Fruit fly (Drosophila melanogaster) whole organism, embryonic: Measurements from ENCODE around the gene CG5043.

Experiments used
- CG10979 ChIP-seq: fragments of 200-800 bp; sonication (Bioruptor generic); optimal IDR thresholded peaks from 2 replicates; lab custom pipeline; 2018; ENCODE audit warnings: missing biosample characterization, mild to moderate bottlenecking, missing genetic modification characterization, moderate library complexity
- CG12219 ChIP-seq: fragments of 200-800 bp; sonication (Bioruptor generic); optimal IDR thresholded peaks from 3 replicates; lab custom pipeline; 2018; ENCODE audit warnings: missing biosample characterization, mild to moderate bottlenecking, missing genetic modification characterization
- CG1233 ChIP-seq: fragments of 200-800 bp; sonication (Bioruptor generic); optimal IDR thresholded peaks from 4 replicates; lab custom pipeline; 2018; ENCODE audit warnings: missing biosample characterization, mild to moderate bottlenecking, missing genetic modification characterization
- CG13775 ChIP-seq: fragments of 200-800 bp; sonication (Bioruptor generic); optimal IDR thresholded peaks from 3 replicates; lab custom pipeline; 2017; ENCODE audit warnings: missing biosample characterization, mild to moderate bottlenecking, missing genetic modification characterization
- CG14050 ChIP-seq: fragments of 200-800 bp; sonication (Bioruptor generic); IDR thresholded peaks from 3 replicates; pipeline ENCODE4 v1.3.6; 2022; ENCODE audit warnings: missing biosample characterization, missing genetic modification characterization
- CG14441 ChIP-seq: fragments of 200-800 bp; sonication (Bioruptor generic); IDR thresholded peaks from 2 replicates; pipeline ENCODE4 v1.3.6; 2022; ENCODE audit warnings: missing biosample characterization, missing genetic modification characterization
- CG15479 ChIP-seq: fragments of 200-800 bp; sonication (Bioruptor generic); optimal IDR thresholded peaks from 3 replicates; lab custom pipeline; 2019; ENCODE audit warnings: missing biosample characterization, mild to moderate bottlenecking, missing genetic modification characterization, moderate library complexity
- CG17186 ChIP-seq: fragments of 200-800 bp; sonication (Bioruptor generic); optimal IDR thresholded peaks from 3 replicates; lab custom pipeline; 2017; ENCODE audit warnings: missing biosample characterization, missing genetic modification reagents, missing genetic modification characterization
- CG18262 ChIP-seq: fragments of 200-800 bp; optimal IDR thresholded peaks from 3 replicates; lab custom pipeline; 2019; ENCODE audit warnings: missing biosample characterization, mild to moderate bottlenecking, missing genetic modification characterization, moderate library complexity
- CG3065 ChIP-seq: fragments of 200-800 bp; sonication (Bioruptor generic); optimal IDR thresholded peaks from 2 replicates; lab custom pipeline; 2016; ENCODE audit warnings: missing biosample characterization, missing genetic modification characterization
- CG31224 ChIP-seq: fragments of 200-800 bp; sonication (Bioruptor generic); IDR thresholded peaks from 2 replicates; pipeline ENCODE4 v1.3.6; 2022; ENCODE audit warnings: missing biosample characterization, missing genetic modification characterization
- CG4360 ChIP-seq: fragments of 200-800 bp; sonication (Bioruptor generic); IDR thresholded peaks from 2 replicates; pipeline ENCODE4 v1.3.6; 2022; ENCODE audit warnings: missing biosample characterization, missing genetic modification characterization
- CG4707 ChIP-seq: fragments of 200-800 bp; sonication (Bioruptor generic); optimal IDR thresholded peaks from 2 replicates; lab custom pipeline; 2018; ENCODE audit warnings: missing biosample characterization, mild to moderate bottlenecking, missing genetic modification characterization, moderate library complexity
- CG6175 ChIP-seq: fragments of 200-800 bp; sonication (Bioruptor generic); IDR thresholded peaks from 3 replicates; pipeline ENCODE4 v1.3.6; 2022; ENCODE audit warnings: missing biosample characterization, missing genetic modification characterization
- CG8478 ChIP-seq: fragments of >200 bp; optimal IDR thresholded peaks from 2 replicates; lab custom pipeline; 2018
- CG9932 ChIP-seq: fragments of 200-800 bp; sonication (Bioruptor generic); IDR thresholded peaks from 2 replicates; pipeline ENCODE4 v1.3.6; 2022; ENCODE audit warnings: missing biosample characterization, missing genetic modification characterization
- D19B ChIP-seq: fragments of 200-800 bp; sonication (Bioruptor generic); optimal IDR thresholded peaks from 2 replicates; lab custom pipeline; 2017; ENCODE audit warnings: missing biosample characterization, mild to moderate bottlenecking, missing genetic modification characterization
- Drgx ChIP-seq: fragments of 200-800 bp; sonication (Bioruptor generic); IDR thresholded peaks from 2 replicates; pipeline ENCODE4 v1.3.6; 2022; ENCODE audit warnings: missing biosample characterization, missing genetic modification characterization
- HLH54F ChIP-seq: fragments of 200-800 bp; sonication (Bioruptor generic); optimal IDR thresholded peaks from 3 replicates; lab custom pipeline; 2016; ENCODE audit warnings: missing biosample characterization, missing genetic modification characterization
- Hey ChIP-seq: fragments of 200-800 bp; sonication (Bioruptor generic); optimal IDR thresholded peaks from 3 replicates; lab custom pipeline; 2018; ENCODE audit warnings: missing biosample characterization, mild to moderate bottlenecking, missing genetic modification characterization
- Hr39 ChIP-seq: fragments of >200 bp; optimal IDR thresholded peaks from 2 replicates; lab custom pipeline; 2017
- Med ChIP-seq: fragments of 200-800 bp; sonication (Bioruptor generic); peaks from one replicate; lab custom pipeline; 2016; ENCODE audit warnings: missing biosample characterization, missing genetic modification characterization, mild to moderate bottlenecking, inconsistent platforms, moderate library complexity
- NC2α ChIP-seq: fragments of 200-800 bp; sonication (Bioruptor generic); optimal IDR thresholded peaks from 2 replicates; lab custom pipeline; 2016; ENCODE audit warnings: missing biosample characterization, missing genetic modification characterization
- NK7.1 ChIP-seq: fragments of 200-800 bp; sonication (Bioruptor generic); optimal IDR thresholded peaks from 3 replicates; lab custom pipeline; 2016; ENCODE audit warnings: missing biosample characterization, missing genetic modification characterization
- Oaz ChIP-seq: fragments of 200-800 bp; sonication (Bioruptor generic); IDR thresholded peaks from 2 replicates; pipeline ENCODE4 v1.3.6; 2022; ENCODE audit warnings: missing biosample characterization, missing genetic modification characterization
- Optix ChIP-seq: fragments of 200-800 bp; sonication (Bioruptor generic); IDR thresholded peaks from 3 replicates; pipeline ENCODE4 v1.3.6; 2022; ENCODE audit warnings: missing biosample characterization, missing genetic modification characterization
- Poxn ChIP-seq: fragments of 200-800 bp; sonication (Bioruptor generic); IDR thresholded peaks from 2 replicates; pipeline ENCODE4 v1.3.6; 2022; ENCODE audit warnings: missing biosample characterization, missing genetic modification characterization
- Taf1 ChIP-seq: fragments of 200-800 bp; sonication (Bioruptor generic); IDR thresholded peaks from 2 replicates; pipeline ENCODE4 v1.3.6; 2022; ENCODE audit warnings: missing biosample characterization, missing genetic modification characterization
- aop ChIP-seq: fragments of 200-800 bp; sonication (Bioruptor generic); IDR thresholded peaks from 2 replicates; pipeline ENCODE4 v1.3.6; 2022; ENCODE audit warnings: missing biosample characterization, missing genetic modification characterization
- bcd ChIP-seq: fragments of 200-800 bp; sonication (Bioruptor generic); optimal IDR thresholded peaks from 2 replicates; lab custom pipeline; 2017; ENCODE audit warnings: missing biosample characterization, mild to moderate bottlenecking, missing genetic modification characterization
- cg ChIP-seq: fragments of 200-800 bp; sonication (Bioruptor generic); optimal IDR thresholded peaks from 3 replicates; lab custom pipeline; 2019; ENCODE audit warnings: missing biosample characterization, mild to moderate bottlenecking, missing genetic modification characterization, moderate library complexity
- chif ChIP-seq, 2 experiments: fragments of 200-800 bp; sonication (Bioruptor generic); optimal IDR thresholded peaks; 3 replicates each; lab custom pipeline; 2016; ENCODE audit warnings: missing biosample characterization in 2 of 2, missing genetic modification characterization in 2 of 2
- dpn ChIP-seq, 2 experiments: fragments of 200-800 bp; sonication (Bioruptor generic); optimal IDR thresholded peaks; 3 replicates each; lab custom pipeline; 2016; ENCODE audit warnings: missing biosample characterization in 2 of 2, missing genetic modification characterization in 2 of 2
- dysf ChIP-seq: fragments of 200-800 bp; sonication (Bioruptor generic); IDR thresholded peaks from 3 replicates; pipeline ENCODE4 v1.3.6; 2022; ENCODE audit warnings: missing biosample characterization, missing genetic modification characterization
- grn ChIP-seq: fragments of 200-800 bp; sonication (Bioruptor generic); optimal IDR thresholded peaks from 3 replicates; lab custom pipeline; 2017; ENCODE audit warnings: missing biosample characterization, missing genetic modification characterization
- gsb-n ChIP-seq: fragments of 200-800 bp; sonication (Bioruptor generic); optimal IDR thresholded peaks from 3 replicates; lab custom pipeline; 2018; ENCODE audit warnings: missing biosample characterization, mild to moderate bottlenecking, missing genetic modification characterization
- her ChIP-seq: fragments of 200-800 bp; sonication (Bioruptor generic); optimal IDR thresholded peaks from 2 replicates; lab custom pipeline; 2016; ENCODE audit warnings: missing biosample characterization, missing genetic modification characterization
- jing ChIP-seq: fragments of 200-800 bp; sonication (Bioruptor generic); optimal IDR thresholded peaks from 2 replicates; lab custom pipeline; 2018; ENCODE audit warnings: missing biosample characterization, mild to moderate bottlenecking, missing genetic modification characterization
- jumu ChIP-seq: fragments of 200-800 bp; sonication (Bioruptor generic); optimal IDR thresholded peaks from 3 replicates; lab custom pipeline; 2016; ENCODE audit warnings: missing biosample characterization, missing genetic modification characterization
- kay ChIP-seq: fragments of 200-800 bp; sonication (Bioruptor generic); optimal IDR thresholded peaks from 2 replicates; lab custom pipeline; 2016; ENCODE audit warnings: missing biosample characterization, missing genetic modification characterization
- mirr ChIP-seq: fragments of 200-800 bp; sonication (Bioruptor generic); optimal IDR thresholded peaks from 3 replicates; lab custom pipeline; 2018; ENCODE audit warnings: missing biosample characterization, mild to moderate bottlenecking, missing genetic modification characterization
- odd ChIP-seq: fragments of 200-800 bp; sonication (Bioruptor generic); optimal IDR thresholded peaks from 2 replicates; lab custom pipeline; 2017; ENCODE audit warnings: missing biosample characterization, mild to moderate bottlenecking, missing genetic modification characterization
- pfk ChIP-seq: fragments of 200-800 bp; sonication (Bioruptor generic); optimal IDR thresholded peaks from 2 replicates; lab custom pipeline; 2018; ENCODE audit warnings: missing biosample characterization, mild to moderate bottlenecking, missing genetic modification characterization, moderate library complexity
- sc ChIP-seq, 3 experiments: fragments of >200 bp in 2 of 3; fragments of 200-800 bp in 1 of 3; sonication (Bioruptor generic) in 1 of 3; optimal IDR thresholded peaks; 2 replicates in 2 of 3; 3 replicates in 1 of 3; lab custom pipeline; 2017; ENCODE audit warnings: mild to moderate bottlenecking in 1 of 3, missing biosample characterization in 1 of 3, missing genetic modification characterization in 1 of 3, missing genetic modification reagents in 1 of 3
- sd ChIP-seq: fragments of 200-800 bp; sonication (Bioruptor generic); optimal IDR thresholded peaks from 3 replicates; lab custom pipeline; 2018; ENCODE audit warnings: missing biosample characterization, mild to moderate bottlenecking, missing genetic modification characterization, moderate library complexity
- sob ChIP-seq: fragments of 200-800 bp; sonication (Bioruptor generic); IDR thresholded peaks from 2 replicates; pipeline ENCODE4 v1.3.6; 2022; ENCODE audit warnings: missing biosample characterization, missing genetic modification characterization

Gene CG5043

dm6 chr2L:17390782-17391181, 42.9 kb upstream of the CG5043 start (continued):
- TF ChIP-seq Med (GFP tag; lab: Kevin White, UChicago), result peak; percentile 80
- TF ChIP-seq Oaz (GFP tag; lab: Robert Waterston, UW), result no peak
- TF ChIP-seq mirr (GFP tag; lab: Kevin White, UChicago), result peak; percentile 59
- TF ChIP-seq gsb-n (tag; lab: Kevin White, UChicago), result no peak
- TF ChIP-seq CG4360 (GFP tag; lab: Robert Waterston, UW), result no peak
- TF ChIP-seq CG14441, result 0 out of 2 replicates have a peak, but pooled peaks have one; percentile 23
- no peak for TF ChIP-seq CG13775
- no peak for TF ChIP-seq Hey (tag; lab: Kevin White, UChicago)
- TF ChIP-seq NC2α (GFP tag; lab: Kevin White, UChicago), result no peak
- no peak for TF ChIP-seq aop
- no peak for TF ChIP-seq CG4707 (GFP tag; lab: Kevin White, UChicago)
- no peak for TF ChIP-seq Taf1 (GFP tag; lab: Robert Waterston, UW)
- TF ChIP-seq NK7.1, result no peak
- TF ChIP-seq chif (GFP tag; optimal IDR thresholded peaks at IDR 0.05; lab: Kevin White, UChicago), result no peak
- peak; percentile 20; the same call in 1 of the 2 replicates for TF ChIP-seq CG31224 (GFP tag; lab: Robert Waterston, UW)
- peak; percentile 96 for TF ChIP-seq sd (tag; lab: Kevin White, UChicago)
- no peak for TF ChIP-seq cg (GFP tag; lab: Kevin White, UChicago)
- no peak for TF ChIP-seq CG3065

DNA sequence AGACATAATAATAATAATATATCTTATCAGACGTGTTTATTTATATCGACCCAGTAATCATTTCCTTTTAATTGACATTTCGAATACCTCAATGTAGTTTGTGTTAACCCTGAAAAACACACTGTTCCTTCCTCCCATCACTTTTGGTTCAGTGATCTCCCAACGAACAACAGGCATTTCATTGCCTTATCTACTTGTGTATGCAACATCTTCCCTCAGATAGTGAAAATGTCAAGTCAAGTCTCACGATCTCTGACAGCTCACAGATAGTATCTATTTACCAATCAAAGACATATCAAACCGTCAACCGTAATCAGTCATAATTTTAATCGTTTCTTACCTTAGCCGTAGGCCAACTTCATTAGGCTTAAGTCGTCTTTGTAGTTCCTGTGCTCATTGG, 38.7 kb upstream of the CG5043 start:
- TF ChIP-seq grn (GFP tag; lab: Kevin White, UChicago) (peak; percentile 78), CG10979 (tag; lab: Kevin White, UChicago) (no peak)

DNA sequence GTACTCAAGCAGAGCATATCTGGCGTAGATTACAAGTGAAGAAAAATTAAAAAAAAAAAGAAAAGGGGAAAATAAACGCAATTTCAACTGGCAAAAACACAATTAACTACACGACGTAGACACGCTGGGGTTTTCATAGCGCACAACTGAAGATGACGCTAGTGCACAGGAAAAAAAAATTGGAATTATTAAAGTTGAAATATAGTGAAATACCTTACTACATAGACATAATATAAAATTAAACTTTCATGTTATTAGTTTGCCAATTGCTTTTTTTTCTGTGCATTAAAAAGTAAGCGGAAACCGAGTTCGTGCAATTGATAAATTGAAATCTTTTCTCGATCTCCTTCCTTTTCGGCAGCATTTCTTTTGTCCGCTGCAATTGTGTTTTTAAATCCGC, 36.3 kb upstream of the CG5043 start:
- TF ChIP-seq dysf (GFP tag; lab: Robert Waterston, UW), result 0 out of 3 replicates have a peak, but pooled peaks have one; percentile 24
- TF ChIP-seq CG12219 (GFP tag; lab: Kevin White, UChicago), result no peak
- TF ChIP-seq Drgx (GFP tag; lab: Robert Waterston, UW), result 0 out of 2 replicates have a peak, but pooled peaks have one; percentile 6
- TF ChIP-seq bcd (GFP tag; lab: Kevin White, UChicago), result no peak

DNA sequence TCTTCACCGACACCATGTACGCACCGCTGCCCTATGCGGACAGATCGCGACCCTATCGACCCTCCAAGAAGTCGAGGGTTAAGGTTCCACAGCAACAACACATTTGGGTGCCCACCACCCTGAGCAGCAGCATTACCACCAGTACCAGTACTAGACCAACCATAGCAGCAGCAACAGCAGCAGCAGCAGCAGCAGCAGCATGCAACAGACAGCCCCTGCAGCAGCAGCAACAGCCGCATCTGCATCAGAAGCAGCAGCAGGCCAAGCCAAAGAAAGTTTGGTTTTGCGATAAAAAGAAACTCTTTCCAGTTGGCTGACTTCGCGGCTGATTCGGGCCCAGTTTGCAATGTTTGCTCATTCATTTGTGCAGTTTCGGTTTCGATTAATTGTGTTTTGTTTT, 31.2 kb upstream of the CG5043 start:
- TF ChIP-seq Optix (GFP tag; lab: Robert Waterston, UW) (0 out of 3 replicates have a peak, but pooled peaks have one; percentile 21), CG6175 (GFP tag; lab: Robert Waterston, UW) (0 out of 3 replicates have a peak, but pooled peaks have one; percentile 12), her (GFP tag; lab: Kevin White, UChicago) (no peak)

- TF ChIP-seq kay (peak; percentile 71), CG18262 (tag; lab: Kevin White, UChicago) (no peak), jing (GFP tag; lab: Kevin White, UChicago) (peak; percentile 49), CG14050 (GFP tag; lab: Robert Waterston, UW) (peak; percentile 74; the same call in 2 of the 3 replicates), CG15479 (peak; percentile 14), D19B (GFP tag; lab: Kevin White, UChicago) (peak; percentile 71), odd (GFP tag; lab: Kevin White, UChicago) (no peak), Poxn (no peak), HLH54F (peak; percentile 85), CG9932 (GFP tag; lab: Robert Waterston, UW) (peak; percentile 95), CG8478 (lab: Kevin White, UChicago) (no peak), pfk (GFP tag; lab: Kevin White, UChicago) (no peak), Hr39 (lab: Kevin White, UChicago) (no peak), CG1233 (GFP tag; lab: Kevin White, UChicago) (peak; percentile 80), jumu (GFP tag; lab: Kevin White, UChicago) (peak; percentile 73), sob (GFP tag; lab: Robert Waterston, UW) (peak; percentile 93), dpn (GFP tag; optimal IDR thresholded peaks at IDR 0.05; lab: Kevin White, UChicago) (peak; percentile 69 to 86), CG17186 (GFP tag; lab: Kevin White, UChicago) (peak; percentile 63), sc (optimal IDR thresholded peaks at IDR 0.05; lab: Kevin White, UChicago) (no peak), sc (GFP tag; optimal IDR thresholded peaks at IDR 0.05; lab: Kevin White, UChicago) (peak; percentile 56)
Measured at dm6 chr2L:17410358-17410757, 23.3 kb upstream of the CG5043 start, which contains the start of the genes Polr2J and CG15141. Polr2J (minus strand) TSS chr2L:17410406. CG15141 (plus strand) TSS chr2L:17410641.
